Worm (Caenorhabditis elegans): ENCODE data around the gene R02D5.24.
A peak's percentile ranks its signal among the peaks of the same experiment; 100 is the strongest.

Gene R02D5.24

ce11 chrV:14505745-14506214 is 4.6 kb downstream of the R02D5.24 start:
- TF ChIP-seq unc-3 (GFP tag; conservative IDR thresholded peaks at IDR 0.05) = no peak
- no peak for TF ChIP-seq unc-3 (tag; optimal IDR thresholded peaks at IDR 0.05)
- peak; percentile 79 for TF ChIP-seq ref-2 (tag; optimal IDR thresholded peaks at IDR 0.05)
- TF ChIP-seq ceh-14 (tag; optimal IDR thresholded peaks at IDR 0.05) = no peak
- TF ChIP-seq syd-9 (tag; optimal IDR thresholded peaks at IDR 0.05) = peak; percentile 11
- TF ChIP-seq tbx-2 (tag; optimal IDR thresholded peaks at IDR 0.05) = no peak
- peak; percentile 45 for TF ChIP-seq rnt-1 (tag; optimal IDR thresholded peaks at IDR 0.05)
- peak; percentile 16 for TF ChIP-seq C08G9.2 (tag; optimal IDR thresholded peaks at IDR 0.05)
- no peak for TF ChIP-seq C38D4.7 (GFP tag; optimal IDR thresholded peaks at IDR 0.05)
- TF ChIP-seq pha-2 (tag; optimal IDR thresholded peaks at IDR 0.05) = no peak
- no peak for TF ChIP-seq unc-55 (GFP tag; optimal IDR thresholded peaks at IDR 0.05)
- peak; percentile 97 for TF ChIP-seq elt-2 (tag; optimal IDR thresholded peaks at IDR 0.05)
- peak; percentile 10 for TF ChIP-seq ceh-31 (tag; optimal IDR thresholded peaks at IDR 0.05)
- no peak for TF ChIP-seq fkh-6 (tag; optimal IDR thresholded peaks at IDR 0.05)

- TF ChIP-seq rnt-1 (tag; optimal IDR thresholded peaks at IDR 0.05) = peak; percentile 22
- TF ChIP-seq ceh-48 (tag; optimal IDR thresholded peaks at IDR 0.05) = no peak
- TF ChIP-seq gmeb-2 (tag; optimal IDR thresholded peaks at IDR 0.05) = no peak
- peak; percentile 3 for TF ChIP-seq elt-2 (tag; optimal IDR thresholded peaks at IDR 0.05)
- TF ChIP-seq fax-1 (tag; optimal IDR thresholded peaks at IDR 0.05) = no peak
- TF ChIP-seq fkh-6 (tag; optimal IDR thresholded peaks at IDR 0.05) = no peak
- TF ChIP-seq ceh-31 (tag; optimal IDR thresholded peaks at IDR 0.05) = no peak
- no peak for TF ChIP-seq hlh-15 (tag; optimal IDR thresholded peaks at IDR 0.05)
- no peak for TF ChIP-seq K09A11.1 (tag; optimal IDR thresholded peaks at IDR 0.05; ENCODE audit: insufficient read depth)
- no peak for TF ChIP-seq pqm-1 (tag; optimal IDR thresholded peaks at IDR 0.05)
- TF ChIP-seq pha-2 (tag; optimal IDR thresholded peaks at IDR 0.05) = no peak
- TF ChIP-seq unc-55 (GFP tag; optimal IDR thresholded peaks at IDR 0.05) = peak; percentile 6
These were observed 5.9 kb downstream of the R02D5.24 start for ce11 chrV:14506713-14507675.

ce11 chrV:14508005-14508521 is 6.9 kb downstream of the R02D5.24 start, which contains the start of gene R02D5.1:
Gene R02D5.1, plus strand, starts transcription at chrV:14508249.
- TF ChIP-seq ref-2 (tag; optimal IDR thresholded peaks at IDR 0.05) (peak; percentile 77), Y22D7AL.16 (tag; optimal IDR thresholded peaks at IDR 0.05) (no peak), elt-4 (tag; optimal IDR thresholded peaks at IDR 0.05) (no peak), T23F11.4 (GFP tag; optimal IDR thresholded peaks at IDR 0.05) (peak; percentile 4), pha-2 (tag; optimal IDR thresholded peaks at IDR 0.05) (no peak)

- no peak for TF ChIP-seq ceh-6 (GFP tag; optimal IDR thresholded peaks at IDR 0.05)
- TF ChIP-seq ceh-22 (tag; optimal IDR thresholded peaks at IDR 0.05) = no peak
- no peak for TF ChIP-seq eyg-1 (tag; optimal IDR thresholded peaks at IDR 0.05)
- no peak for TF ChIP-seq madf-2 (tag; optimal IDR thresholded peaks at IDR 0.05)
- TF ChIP-seq ceh-30 (tag; optimal IDR thresholded peaks at IDR 0.05) = no peak
- no peak for TF ChIP-seq ceh-9 (tag; optimal IDR thresholded peaks at IDR 0.05)
- no peak for TF ChIP-seq pha-2 (tag; optimal IDR thresholded peaks at IDR 0.05)
- no peak for TF ChIP-seq hlh-13 (GFP tag; optimal IDR thresholded peaks at IDR 0.05)
- TF ChIP-seq K02D7.2 (tag; optimal IDR thresholded peaks at IDR 0.05) = no peak
- no peak for TF ChIP-seq che-1 (tag; optimal IDR thresholded peaks at IDR 0.05)
- no peak for TF ChIP-seq sdc-2 (tag; optimal IDR thresholded peaks at IDR 0.05)
- no peak for TF ChIP-seq mec-3 (tag; optimal IDR thresholded peaks at IDR 0.05; ENCODE audit: borderline replicate concordance)
- no peak for TF ChIP-seq tbx-7 (tag; optimal IDR thresholded peaks at IDR 0.05)
- TF ChIP-seq zip-5 (tag; optimal IDR thresholded peaks at IDR 0.05) = no peak
- no peak for TF ChIP-seq lim-6 (tag; optimal IDR thresholded peaks at IDR 0.05)
These were observed 7.4 kb downstream of the R02D5.24 start for ce11 chrV:14508556-14508955.
